Fruit fly (Drosophila melanogaster) whole organism, embryonic: ENCODE results near the gene Ilk.
A peak's percentile ranks its signal among the peaks of the same experiment; 100 is the strongest.

Experiments used
- CG1233 ChIP-seq: fragments of 200-800 bp; sonication (Bioruptor generic); optimal IDR thresholded peaks from 4 replicates; lab custom pipeline; 2018; ENCODE audit warnings: missing biosample characterization, mild to moderate bottlenecking, missing genetic modification characterization
- CG13894 ChIP-seq: fragments of 200-800 bp; sonication (Bioruptor generic); optimal IDR thresholded peaks from 3 replicates; lab custom pipeline; 2018; ENCODE audit warnings: missing biosample characterization, mild to moderate bottlenecking, missing genetic modification characterization, moderate library complexity
- CG17359 ChIP-seq: fragments of 200-800 bp; sonication (Bioruptor generic); optimal IDR thresholded peaks from 3 replicates; lab custom pipeline; 2018; ENCODE audit warnings: missing biosample characterization, mild to moderate bottlenecking, missing genetic modification characterization, moderate library complexity
- CG30020 ChIP-seq: fragments of 200-800 bp; optimal IDR thresholded peaks from 2 replicates; lab custom pipeline; 2019; ENCODE audit warnings: missing biosample characterization, mild to moderate bottlenecking, missing genetic modification characterization, moderate library complexity
- CG30403 ChIP-seq: fragments of 200-800 bp; sonication (Bioruptor generic); optimal IDR thresholded peaks from 3 replicates; lab custom pipeline; 2016; ENCODE audit warnings: missing biosample characterization, missing genetic modification characterization
- CG31441 ChIP-seq: fragments of 200-800 bp; sonication (Bioruptor generic); IDR thresholded peaks from 2 replicates; pipeline ENCODE4 v1.3.6; 2022; ENCODE audit warnings: missing biosample characterization, missing genetic modification characterization
- CG32532 ChIP-seq: fragments of 200-800 bp; sonication (Bioruptor generic); IDR thresholded peaks from 2 replicates; pipeline ENCODE4 v1.3.6; 2022; ENCODE audit warnings: missing biosample characterization, missing genetic modification characterization
- CG33213 ChIP-seq: fragments of 200-800 bp; sonication (Bioruptor generic); optimal IDR thresholded peaks from 3 replicates; lab custom pipeline; 2016; ENCODE audit warnings: missing biosample characterization, missing genetic modification characterization
- CG3838 ChIP-seq: fragments of 200-800 bp; sonication (Bioruptor generic); optimal IDR thresholded peaks from 3 replicates; lab custom pipeline; 2016; ENCODE audit warnings: missing biosample characterization, missing genetic modification characterization
- CG6854 ChIP-seq: fragments of 200-800 bp; sonication (Bioruptor generic); optimal IDR thresholded peaks from 3 replicates; lab custom pipeline; 2017; ENCODE audit warnings: missing biosample characterization, mild to moderate bottlenecking, missing genetic modification characterization
- CG7786 ChIP-seq: fragments of 200-800 bp; sonication (Bioruptor generic); optimal IDR thresholded peaks from 2 replicates; lab custom pipeline; 2016; ENCODE audit warnings: missing biosample characterization, missing genetic modification characterization
- CG7963 ChIP-seq: fragments of 200-800 bp; sonication (Bioruptor generic); IDR thresholded peaks from 3 replicates; pipeline ENCODE4 v1.3.6; 2022; ENCODE audit warnings: missing biosample characterization, missing genetic modification characterization; ENCODE audit not compliant: partially characterized antibody
- CG9727 ChIP-seq: fragments of 200-800 bp; sonication (Bioruptor generic); optimal IDR thresholded peaks from 3 replicates; lab custom pipeline; 2017; ENCODE audit warnings: missing biosample characterization, mild to moderate bottlenecking, missing genetic modification characterization
- CrebB ChIP-seq: fragments of 200-800 bp; sonication (Bioruptor generic); optimal IDR thresholded peaks from 3 replicates; lab custom pipeline; 2018; ENCODE audit warnings: missing biosample characterization, mild to moderate bottlenecking, missing genetic modification characterization
- Dref ChIP-seq: fragments of 200-800 bp; sonication (Bioruptor generic); IDR thresholded peaks from 2 replicates; pipeline ENCODE4 v1.3.6; 2022; ENCODE audit warnings: missing biosample characterization, missing genetic modification characterization
- Fer1 ChIP-seq: fragments of 200-800 bp; sonication (Bioruptor generic); optimal IDR thresholded peaks from 2 replicates; lab custom pipeline; 2017; ENCODE audit warnings: missing biosample characterization, mild to moderate bottlenecking, missing genetic modification characterization
- GATAe ChIP-seq: fragments of 200-800 bp; sonication (Bioruptor generic); conservative IDR thresholded peaks from 2 replicates; pipeline ENCODE4 v1.3.6; 2022; ENCODE audit warnings: missing biosample characterization, missing genetic modification characterization
- H2.0 ChIP-seq: fragments of 200-800 bp; sonication (Bioruptor generic); IDR thresholded peaks from 2 replicates; pipeline ENCODE4 v1.3.6; 2022; ENCODE audit warnings: missing biosample characterization, missing genetic modification characterization
- HmgD ChIP-seq: fragments of 200-800 bp; sonication (Bioruptor generic); optimal IDR thresholded peaks from 3 replicates; lab custom pipeline; 2016; ENCODE audit warnings: missing biosample characterization, missing genetic modification characterization
- Max ChIP-seq: fragments of 200-800 bp; sonication (Bioruptor generic); optimal IDR thresholded peaks from 2 replicates; lab custom pipeline; 2016; ENCODE audit warnings: missing biosample characterization, mild to moderate bottlenecking, missing genetic modification characterization
- NC2α ChIP-seq: fragments of 200-800 bp; sonication (Bioruptor generic); optimal IDR thresholded peaks from 2 replicates; lab custom pipeline; 2016; ENCODE audit warnings: missing biosample characterization, missing genetic modification characterization
- TFAM ChIP-seq: fragments of 200-800 bp; sonication (Bioruptor generic); optimal IDR thresholded peaks from 2 replicates; lab custom pipeline; 2017; ENCODE audit warnings: missing biosample characterization, missing genetic modification characterization, inconsistent platforms
- abd-A ChIP-seq: fragments of 200-800 bp; sonication (Bioruptor generic); optimal IDR thresholded peaks from 3 replicates; lab custom pipeline; 2019; ENCODE audit warnings: missing biosample characterization, mild to moderate bottlenecking, missing genetic modification characterization, moderate library complexity
- ac ChIP-seq: fragments of 200-800 bp; sonication (Bioruptor generic); optimal IDR thresholded peaks from 3 replicates; lab custom pipeline; 2017; ENCODE audit warnings: missing biosample characterization, mild to moderate bottlenecking, missing genetic modification characterization
- bigmax ChIP-seq: fragments of 200-800 bp; sonication (Bioruptor generic); optimal IDR thresholded peaks from 2 replicates; lab custom pipeline; 2018; ENCODE audit warnings: missing biosample characterization, mild to moderate bottlenecking, missing genetic modification characterization
- caup ChIP-seq: fragments of 200-800 bp; sonication (Bioruptor generic); optimal IDR thresholded peaks from 3 replicates; lab custom pipeline; 2017; ENCODE audit warnings: missing biosample characterization, mild to moderate bottlenecking, missing genetic modification characterization, moderate library complexity; ENCODE audit not compliant: severe bottlenecking
- chn ChIP-seq: fragments of 200-800 bp; sonication (Bioruptor generic); optimal IDR thresholded peaks from 2 replicates; lab custom pipeline; 2016; ENCODE audit warnings: missing biosample characterization, missing genetic modification characterization
- ci ChIP-seq: fragments of 200-800 bp; sonication (Bioruptor generic); IDR thresholded peaks from 3 replicates; pipeline ENCODE4 v1.3.6; 2022; ENCODE audit warnings: missing biosample characterization, missing genetic modification characterization
- eve ChIP-seq, 2 experiments: fragments of >200 bp; optimal IDR thresholded peaks; 2 replicates each; lab custom pipeline; 2017; ENCODE audit warnings: missing biosample characterization in 2 of 2, missing genetic modification characterization in 2 of 2
- fd64A ChIP-seq: fragments of 200-800 bp; sonication (Bioruptor generic); optimal IDR thresholded peaks from 3 replicates; lab custom pipeline; 2018; ENCODE audit warnings: missing biosample characterization, mild to moderate bottlenecking, missing genetic modification characterization
- ftz-f1 ChIP-seq: fragments of 200-800 bp; sonication (Bioruptor generic); optimal IDR thresholded peaks from 2 replicates; lab custom pipeline; 2016; ENCODE audit warnings: missing biosample characterization, missing genetic modification characterization
- gcm2 ChIP-seq: fragments of 200-800 bp; sonication (Bioruptor generic); optimal IDR thresholded peaks from 2 replicates; lab custom pipeline; 2016; ENCODE audit warnings: missing biosample characterization, missing genetic modification characterization
- grau ChIP-seq: fragments of 200-800 bp; optimal IDR thresholded peaks from 3 replicates; lab custom pipeline; 2019; ENCODE audit warnings: missing biosample characterization, mild to moderate bottlenecking, missing genetic modification characterization, moderate library complexity
- gsb-n ChIP-seq: fragments of 200-800 bp; sonication (Bioruptor generic); optimal IDR thresholded peaks from 3 replicates; lab custom pipeline; 2018; ENCODE audit warnings: missing biosample characterization, mild to moderate bottlenecking, missing genetic modification characterization
- gt ChIP-seq: fragments of 200-800 bp; sonication (Bioruptor generic); IDR thresholded peaks from 2 replicates; pipeline ENCODE4 v1.3.6; 2022; ENCODE audit warnings: missing biosample characterization, missing genetic modification characterization
- lab ChIP-seq: fragments of 200-800 bp; sonication (Bioruptor generic); optimal IDR thresholded peaks from 3 replicates; lab custom pipeline; 2017; ENCODE audit warnings: missing biosample characterization, missing genetic modification characterization, mild to moderate bottlenecking, moderate library complexity, missing genetic modification reagents
- luna ChIP-seq: fragments of 200-800 bp; sonication (Bioruptor generic); optimal IDR thresholded peaks from 2 replicates; lab custom pipeline; 2016; ENCODE audit warnings: missing biosample characterization, missing genetic modification characterization
- mirr ChIP-seq: fragments of 200-800 bp; sonication (Bioruptor generic); optimal IDR thresholded peaks from 3 replicates; lab custom pipeline; 2018; ENCODE audit warnings: missing biosample characterization, mild to moderate bottlenecking, missing genetic modification characterization
- onecut ChIP-seq: fragments of 200-800 bp; sonication (Bioruptor generic); IDR thresholded peaks from 2 replicates; pipeline ENCODE4 v1.3.6; 2022; ENCODE audit warnings: missing biosample characterization, missing genetic modification characterization
- pho ChIP-seq: fragments of 200-800 bp; sonication (Bioruptor generic); optimal IDR thresholded peaks from 2 replicates; lab custom pipeline; 2016; ENCODE audit warnings: missing biosample characterization, missing genetic modification characterization
- prd ChIP-seq, 3 experiments: fragments of >200 bp in 2 of 3; fragments of 200-800 bp in 1 of 3; sonication (Bioruptor generic) in 1 of 3; optimal IDR thresholded peaks in 2 of 3; IDR thresholded peaks in 1 of 3; 2 replicates in 2 of 3; 3 replicates in 1 of 3; pipeline versions ENCODE4 v1.3.6 to Lab custom; 2017 to 2022; ENCODE audit warnings: missing biosample characterization in 1 of 3, missing genetic modification characterization in 1 of 3
- sisA ChIP-seq: fragments of 200-800 bp; sonication (Bioruptor generic); IDR thresholded peaks from 2 replicates; pipeline ENCODE4 v1.3.6; 2022; ENCODE audit warnings: missing biosample characterization, missing genetic modification characterization
- slp2 ChIP-seq: fragments of 200-800 bp; sonication (Bioruptor generic); optimal IDR thresholded peaks from 2 replicates; lab custom pipeline; 2016; ENCODE audit warnings: missing biosample characterization, missing genetic modification characterization
- sna ChIP-seq: fragments of 200-800 bp; sonication (Bioruptor generic); IDR thresholded peaks from 2 replicates; pipeline ENCODE4 v1.3.6; 2022; ENCODE audit warnings: missing biosample characterization, missing genetic modification characterization; ENCODE audit not compliant: partially characterized antibody
- unc-4 ChIP-seq: fragments of 200-800 bp; sonication (Bioruptor generic); IDR thresholded peaks from 2 replicates; pipeline ENCODE4 v1.3.6; 2022; ENCODE audit warnings: missing biosample characterization, missing genetic modification characterization; ENCODE audit not compliant: partially characterized antibody
- vfl ChIP-seq: fragments of 200-800 bp; sonication (Bioruptor generic); optimal IDR thresholded peaks from 2 replicates; lab custom pipeline; 2016; ENCODE audit warnings: missing biosample characterization, missing genetic modification characterization
- wek ChIP-seq: fragments of 200-800 bp; sonication (Bioruptor generic); optimal IDR thresholded peaks from 3 replicates; lab custom pipeline; 2018; ENCODE audit warnings: missing biosample characterization, mild to moderate bottlenecking, missing genetic modification characterization, moderate library complexity
- zen2 ChIP-seq: fragments of 200-800 bp; sonication (Bioruptor generic); IDR thresholded peaks from 3 replicates; pipeline ENCODE4 v1.3.6; 2022; ENCODE audit warnings: missing biosample characterization, missing genetic modification characterization; ENCODE audit not compliant: partially characterized antibody

Gene Ilk

dm6 chr3L:21204581-21205495, 11.9 kb upstream of the Ilk start (continued):
- TF ChIP-seq CG33213 (GFP tag; lab: Kevin White, UChicago): no peak
- TF ChIP-seq HmgD (GFP tag; lab: Kevin White, UChicago): no peak
- 0 out of 3 replicates have a peak, but pooled peaks have one; percentile 13 for TF ChIP-seq ci (GFP tag; lab: Robert Waterston, UW)
- TF ChIP-seq onecut (GFP tag; lab: Robert Waterston, UW): no peak
- no peak for TF ChIP-seq zen2 (GFP tag; lab: Robert Waterston, UW)
- TF ChIP-seq CG6854: no peak
- no peak for TF ChIP-seq CG31441
- no peak for TF ChIP-seq sna (GFP tag; lab: Robert Waterston, UW)
- TF ChIP-seq grau (tag; lab: Kevin White, UChicago): no peak
- TF ChIP-seq prd (optimal IDR thresholded peaks at IDR 0.05; lab: Kevin White, UChicago): no peak
- no peak for TF ChIP-seq prd (GFP tag; IDR thresholded peaks at IDR 0.05; lab: Robert Waterston, UW)
- TF ChIP-seq CG13894 (tag; lab: Kevin White, UChicago): peak; percentile 98
- no peak for TF ChIP-seq sisA (GFP tag; lab: Robert Waterston, UW)
- peak; percentile 38 for TF ChIP-seq pho (GFP tag; lab: Kevin White, UChicago)
- peak; percentile 5 for TF ChIP-seq CG1233 (GFP tag; lab: Kevin White, UChicago)
- TF ChIP-seq Dref: no peak
- TF ChIP-seq gt (GFP tag; lab: Robert Waterston, UW): no peak
- no peak for TF ChIP-seq NC2α (GFP tag; lab: Kevin White, UChicago)
- TF ChIP-seq Fer1 (GFP tag; lab: Kevin White, UChicago): peak; percentile 51
- TF ChIP-seq luna (GFP tag; lab: Kevin White, UChicago): peak; percentile 45
- TF ChIP-seq abd-A (tag; lab: Kevin White, UChicago): peak; percentile 85
- no peak for TF ChIP-seq fd64A
- TF ChIP-seq CrebB (tag; lab: Kevin White, UChicago): peak; percentile 22
- no peak for TF ChIP-seq CG7963 (GFP tag; lab: Robert Waterston, UW)
- TF ChIP-seq Max: no peak
- peak; percentile 60 for TF ChIP-seq GATAe (GFP tag; lab: Robert Waterston, UW)
- peak; percentile 40 for TF ChIP-seq CG3838
- TF ChIP-seq TFAM (GFP tag; lab: Kevin White, UChicago): no peak
- TF ChIP-seq H2.0 (GFP tag; lab: Robert Waterston, UW): no peak
- TF ChIP-seq vfl (GFP tag; lab: Kevin White, UChicago): no peak
- TF ChIP-seq CG7786 (GFP tag; lab: Kevin White, UChicago): no peak
- TF ChIP-seq wek (GFP tag; lab: Kevin White, UChicago): no peak
- no peak for TF ChIP-seq CG17359 (tag; lab: Kevin White, UChicago)
- TF ChIP-seq lab (GFP tag; lab: Kevin White, UChicago): peak; percentile 48
- TF ChIP-seq mirr: peak; percentile 39
- TF ChIP-seq bigmax (GFP tag; lab: Kevin White, UChicago): peak; percentile 92
- TF ChIP-seq CG30020 (tag; lab: Kevin White, UChicago): no peak
- no peak for TF ChIP-seq gcm2 (GFP tag; lab: Kevin White, UChicago)
- TF ChIP-seq caup (GFP tag; lab: Kevin White, UChicago): peak; percentile 11
- no peak for TF ChIP-seq eve (GFP tag; optimal IDR thresholded peaks at IDR 0.05; lab: Kevin White, UChicago)
- TF ChIP-seq slp2: no peak
- peak; percentile 61 for TF ChIP-seq CG9727 (GFP tag; lab: Kevin White, UChicago)
- TF ChIP-seq CG32532: peak; percentile 35; the same call in 1 of the 2 replicates
- no peak for TF ChIP-seq ac (GFP tag; lab: Kevin White, UChicago)
- no peak for TF ChIP-seq gsb-n (tag; lab: Kevin White, UChicago)
- 0 out of 2 replicates have a peak, but pooled peaks have one; percentile 15 for TF ChIP-seq unc-4 (GFP tag; lab: Robert Waterston, UW)
- TF ChIP-seq CG30403 (GFP tag; lab: Kevin White, UChicago): peak; percentile 3
- TF ChIP-seq chn (GFP tag; lab: Kevin White, UChicago): no peak
- peak; percentile 72 for TF ChIP-seq ftz-f1 (GFP tag; lab: Kevin White, UChicago)
